Worm (Caenorhabditis elegans) whole organism, mixed stage, embryonic: Measurements from ENCODE around the gene his-38.

ENCODE experiments used
- blmp-1 ChIP-seq: fragments of 150-350 bp; optimal IDR thresholded peaks from 2 replicates; lab custom pipeline; 2014; ENCODE audit warnings: missing biosample characterization, missing genetic modification characterization
- ceh-83 ChIP-seq: fragments of 200-800 bp; sonication (Bioruptor generic); optimal IDR thresholded peaks from 2 replicates; lab custom pipeline; 2018; ENCODE audit warnings: mild to moderate bottlenecking, missing genetic modification characterization, missing compliant biosample characterization
- ces-1 ChIP-seq: fragments of 150-350 bp; optimal IDR thresholded peaks from 2 replicates; lab custom pipeline; 2014; ENCODE audit warnings: missing biosample characterization, missing genetic modification reagents, missing genetic modification characterization
- hlh-1 ChIP-seq: fragments of 150-350 bp; optimal IDR thresholded peaks from 2 replicates; lab custom pipeline; 2014; ENCODE audit warnings: missing biosample characterization, missing genetic modification reagents, missing genetic modification characterization
- mab-5 ChIP-seq: fragments of 150-350 bp; optimal IDR thresholded peaks from 2 replicates; lab custom pipeline; 2014; ENCODE audit warnings: missing biosample characterization, missing genetic modification characterization
- mls-2 ChIP-seq: sonication (generic microtip); optimal IDR thresholded peaks from 2 replicates; lab custom pipeline; 2016; ENCODE audit warnings: mild to moderate bottlenecking, missing genetic modification characterization, moderate library complexity, missing compliant biosample characterization
- nhr-12 ChIP-seq: fragments of 150-350 bp; optimal IDR thresholded peaks from 2 replicates; lab custom pipeline; 2014; ENCODE audit warnings: missing biosample characterization, missing genetic modification characterization
- nhr-28 ChIP-seq: fragments of 150-350 bp; optimal IDR thresholded peaks from 2 replicates; lab custom pipeline; 2014; ENCODE audit warnings: missing biosample characterization, missing genetic modification characterization
- sptf-1 ChIP-seq: sonication (generic microtip); optimal IDR thresholded peaks from 2 replicates; lab custom pipeline; 2017; ENCODE audit warnings: mild to moderate bottlenecking, missing genetic modification characterization, moderate library complexity, missing compliant biosample characterization
- zip-8 ChIP-seq: fragments of 150-350 bp; optimal IDR thresholded peaks from 2 replicates; lab custom pipeline; 2014; ENCODE audit warnings: missing biosample characterization, missing genetic modification characterization

his-38 gene

ce11 chrX:7260327-7261019, 49.2 kb downstream of the his-38 start, which contains the start of gene lact-1:
Gene lact-1, minus strand, starts transcription at chrX:7260377.
- TF ChIP-seq nhr-28 (tag; lab: Kevin White, UChicago) (no peak), mab-5 (tag; lab: Kevin White, UChicago) (no peak), mls-2 (no peak), hlh-1 (tag; lab: Kevin White, UChicago) (no peak), sptf-1 (no peak), blmp-1 (tag; lab: Kevin White, UChicago) (no peak), ces-1 (no peak), zip-8 (tag; lab: Kevin White, UChicago) (no peak), ceh-83 (GFP tag; lab: Kevin White, UChicago) (no peak), nhr-12 (tag; lab: Kevin White, UChicago) (no peak)
